Worm (Caenorhabditis elegans): ENCODE measurements around the gene F10D2.16.

Gene F10D2.16

DNA sequence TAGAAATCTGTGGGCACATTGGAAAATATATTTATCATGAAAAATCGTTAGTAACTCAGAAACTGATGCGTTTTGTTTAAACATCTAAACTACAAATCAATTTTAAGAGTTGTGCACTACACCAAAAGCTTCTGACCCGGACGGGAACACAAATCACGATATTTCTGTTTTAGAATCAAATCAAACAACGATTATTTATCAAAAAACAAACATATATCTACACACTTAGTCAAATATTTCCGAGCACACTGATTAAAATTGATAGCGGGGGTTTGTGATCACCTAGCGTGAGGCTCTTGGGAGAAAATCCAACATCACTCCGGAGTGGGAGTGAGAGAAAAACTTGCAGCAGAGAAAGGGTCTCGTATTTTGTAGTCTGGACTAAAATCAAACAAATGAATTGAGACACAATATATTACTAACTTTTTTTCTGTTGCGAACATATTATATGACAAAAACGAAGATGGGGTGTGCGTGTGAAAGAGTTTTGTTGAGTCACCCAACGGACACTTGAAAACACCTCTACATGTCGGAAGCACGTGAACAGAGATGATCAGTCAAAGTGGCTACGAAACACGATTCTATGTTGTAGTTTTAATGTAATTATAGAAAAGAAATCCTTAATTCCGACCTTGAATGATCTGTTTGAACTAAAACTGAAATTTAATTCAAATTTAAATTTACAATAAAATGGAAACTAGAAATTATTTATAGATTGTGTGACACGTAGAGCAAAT is 38.6 kb upstream of the F10D2.16 start:
- peak; percentile 74 for TF ChIP-seq elt-2 (tag; optimal IDR thresholded peaks at IDR 0.05)
- TF ChIP-seq pqm-1 (tag; optimal IDR thresholded peaks at IDR 0.05): peak; percentile 44
- no peak for TF ChIP-seq nhr-43 (tag; optimal IDR thresholded peaks at IDR 0.05; ENCODE audit: poor library complexity, severe bottlenecking)

DNA sequence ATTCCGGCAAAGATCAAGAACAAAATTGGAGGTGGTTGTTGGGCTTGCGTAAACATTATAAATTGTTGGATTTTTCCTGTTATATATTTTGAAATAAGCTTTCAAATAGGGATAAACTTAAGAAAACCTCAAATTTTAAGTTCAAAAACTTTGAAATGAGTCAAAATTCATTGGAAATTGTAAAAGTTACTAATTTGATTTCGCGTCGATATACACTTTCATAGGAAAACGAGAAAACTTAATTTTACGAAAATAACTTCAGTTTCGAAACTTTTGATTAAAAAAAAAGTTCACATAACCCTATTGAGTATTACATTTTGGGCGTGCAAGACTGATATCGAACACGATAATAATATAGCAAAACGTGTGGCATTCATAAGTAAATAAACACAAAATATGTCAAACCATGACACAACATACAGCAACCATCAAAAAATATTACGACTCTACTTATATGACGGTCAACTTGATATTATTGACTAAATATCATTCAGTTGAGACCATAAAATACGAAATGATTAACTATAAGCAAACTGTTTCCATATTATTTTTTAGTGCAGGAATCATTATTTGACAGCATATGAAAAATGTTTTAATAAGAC is 37.8 kb upstream of the F10D2.16 start:
- peak; percentile 27 for TF ChIP-seq elt-2 (tag; optimal IDR thresholded peaks at IDR 0.05)
- TF ChIP-seq pqm-1 (tag; optimal IDR thresholded peaks at IDR 0.05): peak; percentile 21
- no peak for TF ChIP-seq unc-62 (GFP tag; optimal IDR thresholded peaks at IDR 0.05)
- no peak for TF ChIP-seq nhr-23 (tag; optimal IDR thresholded peaks at IDR 0.05)

DNA sequence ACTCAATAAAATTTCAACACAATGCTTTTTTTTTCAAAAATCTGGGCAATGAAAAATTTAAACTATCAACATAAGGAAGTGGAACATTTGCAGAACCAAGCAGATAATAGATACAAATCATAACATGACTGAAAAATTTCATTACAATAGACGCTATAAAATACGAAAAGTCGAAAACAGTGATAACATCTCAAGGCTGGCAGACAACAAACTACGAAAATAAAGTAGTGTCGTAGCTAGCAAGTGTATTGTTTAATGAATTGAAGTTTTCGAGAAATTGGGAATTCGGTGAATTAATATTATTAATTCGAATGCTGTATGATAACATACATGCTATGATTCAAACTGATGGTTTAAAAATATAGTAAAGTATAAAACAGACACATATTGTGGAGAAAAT is 37.3 kb upstream of the F10D2.16 start:
- no peak for TF ChIP-seq unc-62 (GFP tag; optimal IDR thresholded peaks at IDR 0.05)
- no peak for TF ChIP-seq tbx-2 (tag; optimal IDR thresholded peaks at IDR 0.05)
- TF ChIP-seq ceh-28 (tag; optimal IDR thresholded peaks at IDR 0.05): no peak
- no peak for TF ChIP-seq elt-2 (tag; optimal IDR thresholded peaks at IDR 0.05)
- no peak for TF ChIP-seq ceh-16 (tag; optimal IDR thresholded peaks at IDR 0.05)
- no peak for TF ChIP-seq nfya-1 (tag; optimal IDR thresholded peaks at IDR 0.05; ENCODE audit: insufficient read depth)
- TF ChIP-seq eor-1 (tag; optimal IDR thresholded peaks at IDR 0.05): no peak
- no peak for TF ChIP-seq fkh-2 (tag; optimal IDR thresholded peaks at IDR 0.05)
- TF ChIP-seq ztf-11 (tag; optimal IDR thresholded peaks at IDR 0.05): no peak
- TF ChIP-seq snpc-4 (tag; optimal IDR thresholded peaks at IDR 0.05): no peak
- no peak for TF ChIP-seq lin-39 (tag; optimal IDR thresholded peaks at IDR 0.05)
- no peak for TF ChIP-seq skn-1 (tag; optimal IDR thresholded peaks at IDR 0.05)
- TF ChIP-seq egl-27 (tag; optimal IDR thresholded peaks at IDR 0.05): no peak
- TF ChIP-seq pqm-1 (tag; optimal IDR thresholded peaks at IDR 0.05): no peak
- no peak for TF ChIP-seq fkh-10 (GFP tag; optimal IDR thresholded peaks at IDR 0.05)

DNA sequence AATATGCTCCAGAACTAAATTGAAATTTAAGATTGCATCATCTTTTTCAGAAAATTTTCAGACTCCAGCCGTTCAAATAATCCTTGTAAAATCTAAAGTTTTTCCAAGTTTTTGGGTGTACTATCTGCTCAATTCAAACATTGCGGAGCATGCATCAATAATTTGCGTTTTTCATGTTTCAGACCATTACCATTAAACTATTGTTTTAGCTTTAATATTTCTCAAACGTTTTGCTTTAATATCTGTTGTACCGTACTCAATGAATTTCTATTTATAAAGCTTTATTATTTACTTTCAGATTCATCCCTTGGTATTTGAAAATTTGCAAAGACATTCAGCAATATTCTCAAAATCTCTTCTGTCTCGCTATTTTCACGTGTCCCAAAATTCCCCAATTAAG is 30.8 kb upstream of the F10D2.16 start, which contains the start of gene odr-2:
Gene odr-2 (plus strand): TSS at position 301 of the 400 bp plus-strand sequence.
- TF ChIP-seq fos-1 (tag; optimal IDR thresholded peaks at IDR 0.05) (no peak), tbx-2 (tag; optimal IDR thresholded peaks at IDR 0.05) (no peak), nhr-77 (tag; optimal IDR thresholded peaks at IDR 0.05) (no peak), ceh-28 (tag; optimal IDR thresholded peaks at IDR 0.05) (no peak), mdl-1 (tag; optimal IDR thresholded peaks at IDR 0.05) (no peak), nhr-67 (tag; optimal IDR thresholded peaks at IDR 0.05) (no peak), nhr-11 (tag; optimal IDR thresholded peaks at IDR 0.05) (no peak)

DNA sequence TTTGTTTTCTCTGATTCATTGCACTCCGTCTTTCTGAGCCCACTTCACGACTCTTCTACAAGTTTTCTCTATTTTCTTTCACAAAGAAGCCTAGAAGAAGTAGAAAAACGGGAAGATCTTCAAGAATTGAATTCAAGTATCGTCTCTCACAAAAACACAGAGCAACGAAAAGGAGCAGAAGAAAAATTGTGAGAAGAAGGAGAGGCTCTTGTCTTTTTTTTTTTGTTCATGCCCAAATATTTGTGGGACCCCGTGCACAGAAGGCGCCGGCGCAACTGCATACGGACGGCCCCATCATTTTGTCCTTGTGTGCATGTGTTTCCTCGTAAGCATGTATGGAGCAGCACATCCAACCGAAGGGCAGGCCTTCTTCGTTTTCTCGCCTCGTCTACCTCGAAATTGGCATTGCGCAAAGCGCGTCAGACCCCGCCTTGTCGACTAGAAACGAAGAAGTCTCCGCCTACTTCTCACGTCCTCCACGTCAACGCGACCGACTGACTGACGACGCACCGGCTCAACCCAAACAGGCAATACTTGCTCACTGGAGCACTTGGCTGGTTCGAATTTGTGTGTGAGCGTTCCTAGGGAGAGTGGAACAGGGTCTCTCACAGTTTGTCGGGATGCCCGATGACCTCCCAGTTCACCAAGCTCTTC is 27.4 kb upstream of the F10D2.16 start:
- TF ChIP-seq fkh-10 (GFP tag; optimal IDR thresholded peaks at IDR 0.05) (peak; percentile 54), snpc-4 (tag; optimal IDR thresholded peaks at IDR 0.05) (no peak)

DNA sequence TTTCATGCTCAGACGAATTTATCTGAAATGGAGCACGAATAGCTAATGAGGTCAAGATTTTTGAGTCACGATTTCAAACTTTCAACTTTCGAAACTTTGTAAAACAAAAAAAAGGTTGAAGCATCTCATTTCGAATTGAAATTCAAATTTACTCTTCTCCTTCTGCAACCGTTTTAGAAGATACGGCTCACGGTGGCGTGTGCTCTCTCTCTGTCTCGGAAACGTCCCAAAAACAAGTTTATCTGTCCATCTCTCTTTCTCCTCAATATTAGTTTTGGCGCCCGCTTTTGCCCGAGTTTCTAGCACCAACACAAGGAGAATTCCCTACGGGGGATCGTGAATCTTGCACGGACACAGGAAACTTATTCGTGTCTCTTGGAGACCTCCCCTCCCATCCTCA is 23.7 kb upstream of the F10D2.16 start:
- TF ChIP-seq nhr-76 (tag; optimal IDR thresholded peaks at IDR 0.05) (no peak), ztf-4 (tag; optimal IDR thresholded peaks at IDR 0.05) (no peak), fkh-10 (GFP tag; optimal IDR thresholded peaks at IDR 0.05) (peak; percentile 21), aly-2 (tag; optimal IDR thresholded peaks at IDR 0.05) (no peak), nhr-43 (tag; optimal IDR thresholded peaks at IDR 0.05; ENCODE audit: poor library complexity, severe bottlenecking) (no peak), hmg-11 (tag; optimal IDR thresholded peaks at IDR 0.05) (no peak)

DNA sequence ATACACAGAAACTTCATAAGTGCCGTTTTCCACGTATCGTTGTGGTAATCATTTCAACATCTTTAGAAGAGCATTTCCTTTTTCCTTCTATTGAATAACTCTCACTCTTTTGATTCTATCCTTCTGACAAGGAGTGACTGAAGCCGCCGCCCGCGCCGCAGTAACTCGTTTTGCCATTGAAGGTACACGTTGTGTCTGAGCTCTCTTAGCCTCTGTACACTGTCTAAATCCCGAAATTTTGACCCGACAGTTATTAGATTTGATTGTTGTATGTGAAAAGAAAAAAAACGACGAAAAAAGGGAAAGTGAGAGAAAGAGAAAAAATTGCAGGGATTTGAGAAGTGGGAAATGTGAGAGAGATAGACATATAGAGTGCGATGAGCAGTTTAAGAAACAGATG is 22.8 kb upstream of the F10D2.16 start:
- TF ChIP-seq egl-5 (tag; optimal IDR thresholded peaks at IDR 0.05): no peak
- peak; percentile 76 for TF ChIP-seq fkh-10 (GFP tag; optimal IDR thresholded peaks at IDR 0.05)

All from whole organism, L3 larva.